Fruit fly (Drosophila melanogaster) ovary, adult (tissue): ENCODE measurements around the gene RpL3.

Experiments used
- CG17801 ChIP-seq: fragments of 200-800 bp; optimal IDR thresholded peaks from 2 replicates; lab custom pipeline; 2019; ENCODE audit warnings: missing biosample characterization, mild to moderate bottlenecking, missing genetic modification characterization, moderate library complexity; ENCODE audit not compliant: partially characterized antibody

RpL3 gene

DNA sequence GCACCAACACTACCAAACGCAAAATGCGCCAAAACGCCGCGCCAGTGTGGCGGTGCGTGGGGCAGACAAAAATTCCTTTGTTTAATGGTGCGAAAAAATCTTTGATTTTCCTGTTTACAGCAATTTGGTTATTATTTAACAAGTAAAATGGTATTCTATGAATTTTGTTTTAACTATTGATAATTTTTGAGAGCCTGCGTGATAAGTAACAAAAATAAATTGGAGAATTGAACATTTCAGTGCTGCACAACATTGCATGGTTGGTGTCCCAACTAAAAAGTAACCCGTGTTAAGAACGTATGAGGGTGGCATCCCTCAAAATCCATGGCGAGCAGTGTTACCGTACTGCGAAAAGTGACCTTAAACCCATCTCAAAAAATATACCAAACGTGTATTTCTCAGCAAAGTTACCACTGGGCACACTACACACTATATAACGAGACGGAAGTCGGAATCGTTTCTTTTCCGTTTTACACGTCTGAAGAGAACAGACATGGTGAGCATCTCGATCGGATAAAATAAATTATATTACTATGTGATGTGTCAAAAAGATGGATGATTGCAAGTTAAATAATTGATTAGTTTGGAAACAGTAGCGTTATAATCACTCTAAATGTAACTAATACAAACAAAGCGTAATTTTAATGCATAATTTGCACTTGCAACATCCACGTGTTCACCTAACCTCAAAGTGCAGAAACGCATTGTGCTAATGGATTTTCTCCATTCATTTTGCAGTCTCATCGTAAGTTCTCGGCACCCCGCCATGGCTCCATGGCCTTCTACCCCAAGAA, at the start of gene RpL3, which contains the start of gene CG6693:
Gene RpL3 (plus strand): TSS at position 458 of the 794 bp plus-strand sequence.
Gene CG6693 (minus strand): TSS at position 203 of the 794 bp plus-strand sequence.
- peak; percentile 84 for TF ChIP-seq CG17801 (GFP tag; lab: Kevin White, UChicago)

DNA sequence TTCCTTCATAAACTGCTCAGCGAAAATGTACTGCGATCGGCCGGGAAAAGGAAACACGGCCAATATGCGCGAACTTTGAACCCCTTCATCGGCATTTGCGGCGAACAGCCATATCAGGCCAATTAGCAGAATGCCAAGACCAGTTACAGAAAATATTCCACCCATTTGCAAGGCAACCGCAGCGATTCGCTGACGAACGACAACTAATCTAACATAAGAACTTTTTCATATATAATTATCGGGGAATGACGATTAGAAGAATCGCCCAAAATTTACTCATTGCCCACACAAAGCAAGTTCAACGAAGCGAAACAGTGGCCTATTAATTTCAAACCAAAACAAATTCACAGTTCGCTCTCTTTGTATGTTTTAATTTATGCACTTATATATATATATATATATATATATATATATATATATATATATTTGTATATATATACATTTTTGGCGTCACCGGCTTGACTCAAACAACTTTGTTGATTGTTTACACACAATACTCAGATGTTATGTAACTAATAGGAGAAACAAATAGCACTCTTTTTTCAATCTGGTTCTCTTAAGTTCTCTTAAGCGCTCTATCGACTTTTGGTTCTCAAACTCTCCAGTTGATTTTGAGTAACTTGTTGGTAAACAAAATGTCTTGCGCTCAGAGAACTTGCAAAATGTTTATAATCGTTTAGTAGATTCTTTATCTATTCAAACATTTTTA, 49.1 kb upstream of the RpL3 start, which contains the start of gene Ugt35A1:
Gene Ugt35A1 (minus strand): TSS at position 205 of the 709 bp plus-strand sequence.
- TF ChIP-seq CG17801 (GFP tag; lab: Kevin White, UChicago), result no peak

- peak; percentile 65 for TF ChIP-seq CG17801 (GFP tag; lab: Kevin White, UChicago)
Measured at dm6 chr3R:11173169-11173506, 48.6 kb upstream of the RpL3 start.

DNA sequence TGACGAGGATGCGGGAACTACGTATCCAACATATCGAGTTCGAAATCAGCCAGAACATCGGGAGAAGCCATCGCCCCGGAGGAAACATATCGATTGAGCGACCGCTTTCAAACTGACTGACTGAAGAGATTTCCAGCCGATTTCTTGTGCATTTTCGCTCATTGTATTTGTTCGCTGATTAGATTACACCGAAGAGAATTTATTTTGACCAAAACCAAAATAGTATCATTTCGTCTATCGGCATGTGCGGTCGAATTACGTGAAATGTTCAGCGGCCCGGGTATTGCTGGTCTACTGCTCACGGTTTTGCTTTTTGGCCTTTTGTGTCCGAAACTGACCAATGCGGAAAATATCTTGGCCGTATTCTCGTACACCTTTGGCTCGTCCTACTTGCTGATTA, 46.4 kb upstream of the RpL3 start, which contains the start of the genes Ugt304A1 and Ugt303A1:
Gene Ugt304A1 (minus strand): TSS at position 101 of the 400 bp plus-strand sequence.
Gene Ugt303A1 (plus strand): TSS at position 222 of the 400 bp plus-strand sequence.
- no peak for TF ChIP-seq CG17801 (GFP tag; lab: Kevin White, UChicago)

- no peak for TF ChIP-seq CG17801 (GFP tag; lab: Kevin White, UChicago)
Measured at dm6 chr3R:11175777-11176176, 45.9 kb upstream of the RpL3 start.

DNA sequence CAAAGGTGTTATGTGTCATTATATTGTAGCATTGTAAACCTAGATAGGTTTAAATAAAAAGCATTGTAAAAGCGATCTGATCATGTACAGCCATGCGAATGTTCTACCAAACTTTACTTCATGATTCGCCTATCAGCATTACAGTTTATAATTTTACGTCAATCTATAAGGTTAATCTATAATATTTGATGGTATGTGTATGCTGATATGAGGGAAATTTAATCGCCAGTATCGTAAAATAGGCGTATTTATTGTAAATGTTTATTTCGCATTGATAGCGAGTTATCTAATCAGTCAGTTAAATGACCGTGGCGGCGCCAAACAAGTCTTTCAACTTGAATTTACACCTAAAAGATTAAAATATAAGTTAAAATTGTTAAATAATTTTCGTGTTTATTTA, 44.1 kb upstream of the RpL3 start:
- TF ChIP-seq CG17801 (GFP tag; lab: Kevin White, UChicago), result no peak

DNA sequence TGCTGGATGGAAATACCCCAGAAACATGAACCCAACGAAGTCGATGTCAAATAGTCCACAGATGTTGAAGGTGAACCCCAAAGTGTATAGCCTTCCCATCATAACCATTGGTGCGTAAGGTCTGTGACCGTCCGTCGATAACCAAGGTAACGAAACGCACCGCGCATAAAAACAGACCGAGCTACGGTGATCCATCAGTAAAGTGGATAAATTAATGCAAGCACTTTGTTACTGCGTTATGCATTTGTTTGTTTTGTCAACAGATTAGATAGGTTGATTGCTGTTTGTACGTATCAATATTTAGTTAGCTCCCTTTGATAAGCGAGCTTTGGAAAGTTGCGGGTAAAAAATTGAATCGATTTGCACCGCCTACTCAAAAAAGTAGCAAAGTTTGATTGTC, 43.4 kb upstream of the RpL3 start:
- no peak for TF ChIP-seq CG17801 (GFP tag; lab: Kevin White, UChicago)

dm6 chr3R:11195792-11196191, 25.9 kb upstream of the RpL3 start, which contains the start of gene CG18577:
Gene CG18577, plus strand, starts transcription at chr3R:11196092.
- no peak for TF ChIP-seq CG17801 (GFP tag; lab: Kevin White, UChicago)

DNA sequence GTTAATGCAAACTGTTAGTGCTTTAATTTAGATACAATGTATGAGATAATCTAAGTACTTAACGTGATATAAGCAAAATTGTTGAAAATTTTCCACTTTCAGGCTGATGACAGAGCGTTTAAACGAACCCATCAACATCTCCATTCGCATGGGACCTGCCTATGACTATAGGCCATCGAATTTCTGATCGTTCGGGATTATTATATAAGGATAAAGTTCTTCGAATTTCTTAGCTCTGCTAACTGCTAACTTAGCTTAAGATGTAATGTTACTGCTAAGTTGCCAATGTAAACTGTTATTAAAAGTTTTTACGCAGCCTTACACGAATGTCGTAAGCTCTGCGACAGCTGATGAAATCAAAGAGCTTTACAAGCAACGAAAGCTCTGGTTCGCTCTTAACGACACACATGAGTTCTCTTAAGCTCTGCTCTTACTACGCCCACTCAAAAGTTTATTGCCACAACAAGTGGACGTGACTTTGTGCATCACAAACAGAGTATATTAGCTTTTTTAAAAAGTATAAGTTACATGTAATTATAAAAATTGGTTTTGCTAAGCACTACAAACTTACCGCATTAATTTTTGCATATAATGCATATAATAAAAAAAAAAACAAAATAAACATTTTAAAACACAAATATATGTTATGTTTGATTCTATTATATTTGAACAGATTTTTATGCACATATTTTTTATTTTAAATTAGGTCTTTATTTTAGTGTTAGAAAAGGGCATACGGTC, 24.9 kb upstream of the RpL3 start:
- TF ChIP-seq CG17801 (GFP tag; lab: Kevin White, UChicago), result peak; percentile 83

DNA sequence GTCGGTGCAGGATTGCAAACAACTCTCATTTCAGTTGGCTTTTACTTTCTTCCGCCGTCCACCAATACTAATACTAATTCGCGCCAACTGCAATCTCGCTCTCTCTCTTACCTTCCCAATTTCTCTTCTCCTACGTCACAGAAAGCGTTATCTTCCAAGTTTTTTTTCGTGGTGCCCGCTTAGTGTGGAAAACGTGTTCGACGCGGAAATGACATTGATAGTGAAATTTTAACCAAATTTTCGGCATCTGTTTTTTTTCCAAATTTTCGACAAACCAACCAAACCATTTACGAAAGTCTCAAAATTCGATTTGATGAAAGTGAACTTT, 24.3 kb upstream of the RpL3 start, which contains the start of gene cu:
Gene cu (plus strand): TSS at position 204 of the 328 bp plus-strand sequence.
- TF ChIP-seq CG17801 (GFP tag; lab: Kevin White, UChicago), result no peak

DNA sequence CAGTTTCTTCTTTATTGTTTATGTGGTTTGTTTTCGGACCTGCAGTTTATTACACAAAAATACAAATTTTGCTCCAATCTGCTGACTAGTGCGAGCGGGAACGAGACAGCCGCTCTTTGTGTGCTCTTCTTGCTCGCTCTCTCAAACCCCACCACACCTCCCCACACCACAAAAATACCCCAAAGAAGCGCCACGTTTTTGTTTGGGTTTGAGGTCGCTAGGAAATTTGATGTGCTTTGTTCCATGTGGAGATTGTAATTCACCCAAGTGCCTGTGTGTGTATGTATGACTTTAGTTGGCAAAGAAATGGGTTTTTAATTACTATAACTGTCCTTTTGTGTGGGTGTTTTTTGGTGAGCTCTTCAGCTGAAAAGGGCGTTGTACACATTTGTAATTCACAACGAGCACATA, 23.6 kb upstream of the RpL3 start:
- TF ChIP-seq CG17801 (GFP tag; lab: Kevin White, UChicago), result peak; percentile 37

DNA sequence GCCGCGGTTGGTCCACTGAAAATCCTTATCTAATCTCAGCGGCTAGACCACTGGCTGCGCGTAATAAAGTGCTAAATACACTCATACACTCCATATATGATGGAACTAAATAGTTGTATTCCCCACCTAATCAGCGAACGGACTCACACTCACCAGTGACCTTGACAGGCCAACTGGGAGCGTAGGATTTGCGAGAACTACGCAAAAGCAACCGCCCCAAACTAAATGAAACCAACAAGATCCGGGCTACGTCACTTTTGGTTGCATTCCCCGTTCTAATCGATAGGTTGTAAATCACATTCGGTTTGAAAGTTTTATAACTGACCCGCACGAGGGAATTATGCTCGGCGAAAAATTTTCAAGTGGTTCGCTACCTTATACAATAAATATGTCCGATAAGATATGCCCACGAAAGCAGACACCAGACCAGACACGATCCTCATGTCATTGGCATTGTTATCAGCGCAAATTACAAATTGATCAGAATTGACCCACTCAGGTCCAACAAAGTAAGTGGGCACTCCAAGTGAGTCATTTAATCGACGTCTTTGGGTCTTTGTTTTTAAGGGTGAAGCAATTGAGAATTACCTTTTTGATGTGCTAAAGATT, 22.4 kb upstream of the RpL3 start:
- no peak for TF ChIP-seq CG17801 (GFP tag; lab: Kevin White, UChicago)

dm6 chr3R:11200042-11200884, 21.4 kb upstream of the RpL3 start:
- no peak for TF ChIP-seq CG17801 (GFP tag; lab: Kevin White, UChicago)
